Worm (Caenorhabditis elegans) whole organism, early embryonic: ENCODE results near the gene idpb-2.

Experiments
- B0310.2 ChIP-seq: sonication (generic microtip); optimal IDR thresholded peaks from 2 replicates; lab custom pipeline; 2016; ENCODE audit warnings: mild to moderate bottlenecking, missing genetic modification characterization, missing compliant biosample characterization
- F13C5.2 ChIP-seq: sonication (generic microtip); optimal IDR thresholded peaks from 2 replicates; lab custom pipeline; 2017; ENCODE audit warnings: mild to moderate bottlenecking, missing genetic modification characterization, inconsistent platforms, missing compliant biosample characterization
- aly-1 ChIP-seq: sonication (generic microtip); optimal IDR thresholded peaks from 2 replicates; lab custom pipeline; 2016; ENCODE audit warnings: missing genetic modification characterization, missing compliant biosample characterization
- ama-1 ChIP-seq: fragments of 150-350 bp; optimal IDR thresholded peaks from 2 replicates; lab custom pipeline; 2014
- ceh-13 ChIP-seq: fragments of 200-800 bp; sonication (Bioruptor generic); optimal IDR thresholded peaks from 2 replicates; lab custom pipeline; 2018; ENCODE audit warnings: mild to moderate bottlenecking, missing genetic modification characterization, missing compliant biosample characterization
- ceh-36 ChIP-seq: sonication (generic microtip); optimal IDR thresholded peaks from 2 replicates; lab custom pipeline; 2016; ENCODE audit warnings: missing genetic modification characterization, inconsistent platforms, missing compliant biosample characterization
- ets-7 ChIP-seq: sonication (generic microtip); optimal IDR thresholded peaks from 2 replicates; lab custom pipeline; 2016; ENCODE audit warnings: missing genotype, missing genetic modification characterization, missing compliant biosample characterization
- flt-1 ChIP-seq: fragments of 200-800 bp; sonication (Bioruptor generic); IDR thresholded peaks from 2 replicates; pipeline ENCODE4 v1.3.6; 2022; ENCODE audit warnings: missing genetic modification characterization, missing compliant biosample characterization
- hmbx-1 ChIP-seq: sonication (generic microtip); optimal IDR thresholded peaks from 2 replicates; lab custom pipeline; 2016; ENCODE audit warnings: mild to moderate bottlenecking, missing genetic modification characterization, missing compliant biosample characterization
- hmg-4 ChIP-seq: fragments of 200-800 bp; sonication (Bioruptor generic); optimal IDR thresholded peaks from 2 replicates; lab custom pipeline; 2018; ENCODE audit warnings: mild to moderate bottlenecking, missing genetic modification characterization, missing compliant biosample characterization
- hnd-1 ChIP-seq: sonication (generic microtip); optimal IDR thresholded peaks from 2 replicates; lab custom pipeline; 2016; ENCODE audit warnings: missing genetic modification characterization, missing compliant biosample characterization
- pes-1 ChIP-seq: fragments of 200-800 bp; sonication (Bioruptor generic); IDR thresholded peaks from 2 replicates; pipeline ENCODE4 v1.3.6; 2022; ENCODE audit warnings: missing genetic modification reagents, missing genetic modification characterization, missing compliant biosample characterization
- scrt-1 ChIP-seq: fragments of 200-800 bp; sonication (Bioruptor generic); IDR thresholded peaks from 2 replicates; pipeline ENCODE4 v1.3.6; 2022; ENCODE audit warnings: missing genetic modification characterization, missing compliant biosample characterization
- sea-1 ChIP-seq: fragments of 200-800 bp; sonication (Bioruptor generic); conservative IDR thresholded peaks from 2 replicates; pipeline ENCODE4 v1.3.6; 2022; ENCODE audit warnings: missing genetic modification characterization, missing compliant biosample characterization
- tbx-11 ChIP-seq: fragments of 200-800 bp; sonication (Bioruptor generic); IDR thresholded peaks from 2 replicates; pipeline ENCODE4 v1.3.6; 2022; ENCODE audit warnings: missing genetic modification characterization, missing compliant biosample characterization
- tbx-37 ChIP-seq: fragments of 200-800 bp; sonication (Bioruptor generic); conservative IDR thresholded peaks from 2 replicates; pipeline ENCODE4 v1.3.6; 2022; ENCODE audit warnings: missing genetic modification reagents, missing genetic modification characterization, missing compliant biosample characterization
- tra-4 ChIP-seq: sonication (generic microtip); optimal IDR thresholded peaks from 2 replicates; lab custom pipeline; 2017; ENCODE audit warnings: missing genetic modification characterization, missing compliant biosample characterization

The idpb-2 gene

ce11 chrII:5103784-5104457 lies 34.5 kb upstream of the idpb-2 start, which contains the start of the genes C04G6.11 and mpk-2:
Gene C04G6.11, minus strand, starts transcription at chrII:5103834.
Gene mpk-2, plus strand, starts transcription at chrII:5104118.
- no peak for TF ChIP-seq pes-1 (GFP tag; lab: Robert Waterston, UW)

ce11 chrII:5103189-5103588 lies 33.8 kb upstream of the idpb-2 start:
- TF ChIP-seq hmbx-1 (no peak), hmg-4 (GFP tag; lab: Kevin White, UChicago) (no peak), B0310.2 (no peak), F13C5.2 (no peak), ceh-36 (tag; lab: Kevin White, UChicago) (no peak), scrt-1 (GFP tag; lab: Robert Waterston, UW) (no peak), tbx-11 (GFP tag; lab: Robert Waterston, UW) (no peak), ceh-13 (GFP tag; lab: Kevin White, UChicago) (no peak), ets-7 (tag; lab: Kevin White, UChicago) (no peak), hnd-1 (tag; lab: Kevin White, UChicago) (no peak), pes-1 (GFP tag; lab: Robert Waterston, UW) (no peak), flt-1 (GFP tag; lab: Robert Waterston, UW) (no peak), tbx-37 (GFP tag; lab: Robert Waterston, UW) (no peak), tra-4 (tag; lab: Kevin White, UChicago) (no peak)

- TF ChIP-seq pes-1 (GFP tag; lab: Robert Waterston, UW) (no peak), tbx-37 (GFP tag; lab: Robert Waterston, UW) (no peak), sea-1 (GFP tag; lab: Robert Waterston, UW) (no peak), hnd-1 (tag; lab: Kevin White, UChicago) (no peak), aly-1 (tag; lab: Kevin White, UChicago) (no peak), ets-7 (tag; lab: Kevin White, UChicago) (no peak), tra-4 (tag; lab: Kevin White, UChicago) (no peak), tbx-11 (GFP tag; lab: Robert Waterston, UW) (no peak), ceh-36 (tag; lab: Kevin White, UChicago) (no peak), flt-1 (GFP tag; lab: Robert Waterston, UW) (no peak)
Measured at ce11 chrII:5101701-5102100, 32.3 kb upstream of the idpb-2 start, which contains the start of the genes idpb-3 and idpb-1. Gene idpb-3, minus strand, starts transcription at chrII:5101801. Gene idpb-1, plus strand, starts transcription at chrII:5101984.

- no peak for TF ChIP-seq ets-7 (tag; lab: Kevin White, UChicago)
- no peak for TF ChIP-seq ceh-13 (GFP tag; lab: Kevin White, UChicago)
- TF ChIP-seq scrt-1 (GFP tag; lab: Robert Waterston, UW), result no peak
- no peak for TF ChIP-seq hnd-1 (tag; lab: Kevin White, UChicago)
- TF ChIP-seq F13C5.2, result no peak
- no peak for TF ChIP-seq aly-1 (tag; lab: Kevin White, UChicago)
- TF ChIP-seq tbx-11 (GFP tag; lab: Robert Waterston, UW), result no peak
- no peak for TF ChIP-seq tbx-37 (GFP tag; lab: Robert Waterston, UW)
- TF ChIP-seq hmbx-1, result no peak
Measured at ce11 chrII:5099649-5100048, 30.2 kb upstream of the idpb-2 start, which contains the start of gene C04G6.6. Gene C04G6.6, minus strand, starts transcription at chrII:5099749.

- TF ChIP-seq sea-1 (GFP tag; lab: Robert Waterston, UW) (no peak), ceh-36 (tag; lab: Kevin White, UChicago) (no peak), ama-1 (no peak), F13C5.2 (no peak), hnd-1 (tag; lab: Kevin White, UChicago) (no peak), tbx-11 (GFP tag; lab: Robert Waterston, UW) (no peak), tra-4 (tag; lab: Kevin White, UChicago) (no peak), pes-1 (GFP tag; lab: Robert Waterston, UW) (no peak), hmbx-1 (no peak), scrt-1 (GFP tag; lab: Robert Waterston, UW) (no peak), hmg-4 (GFP tag; lab: Kevin White, UChicago) (no peak)
Measured at ce11 chrII:5099034-5099433, 29.6 kb upstream of the idpb-2 start.

ce11 chrII:5097463-5097862 lies 28.0 kb upstream of the idpb-2 start:
- TF ChIP-seq scrt-1 (GFP tag; lab: Robert Waterston, UW), result peak; percentile 81
- TF ChIP-seq tbx-11 (GFP tag; lab: Robert Waterston, UW), result peak; percentile 99
- TF ChIP-seq tbx-37 (GFP tag; lab: Robert Waterston, UW), result peak; percentile 90
- TF ChIP-seq sea-1 (GFP tag; lab: Robert Waterston, UW), result peak; percentile 89

ce11 chrII:5093945-5094344 lies 24.5 kb upstream of the idpb-2 start, which contains the start of gene C04G6.13:
Gene C04G6.13, plus strand, starts transcription at chrII:5094245.
- no peak for TF ChIP-seq aly-1 (tag; lab: Kevin White, UChicago)
- no peak for TF ChIP-seq tbx-11 (GFP tag; lab: Robert Waterston, UW)
- TF ChIP-seq ets-7 (tag; lab: Kevin White, UChicago), result no peak
- no peak for TF ChIP-seq tbx-37 (GFP tag; lab: Robert Waterston, UW)
- TF ChIP-seq hmbx-1, result no peak
- TF ChIP-seq scrt-1 (GFP tag; lab: Robert Waterston, UW), result no peak
- TF ChIP-seq B0310.2, result no peak
- TF ChIP-seq ceh-36 (tag; lab: Kevin White, UChicago), result no peak
- TF ChIP-seq sea-1 (GFP tag; lab: Robert Waterston, UW), result no peak
- TF ChIP-seq F13C5.2, result no peak
- TF ChIP-seq ceh-13 (GFP tag; lab: Kevin White, UChicago), result no peak
- no peak for TF ChIP-seq flt-1 (GFP tag; lab: Robert Waterston, UW)
- TF ChIP-seq hnd-1 (tag; lab: Kevin White, UChicago), result no peak
- no peak for TF ChIP-seq ama-1
- TF ChIP-seq pes-1 (GFP tag; lab: Robert Waterston, UW), result no peak
- no peak for TF ChIP-seq tra-4 (tag; lab: Kevin White, UChicago)
- TF ChIP-seq hmg-4 (GFP tag; lab: Kevin White, UChicago), result no peak
